Fruit fly (Drosophila melanogaster): ENCODE results near the gene Cyp9f3.

DNA sequence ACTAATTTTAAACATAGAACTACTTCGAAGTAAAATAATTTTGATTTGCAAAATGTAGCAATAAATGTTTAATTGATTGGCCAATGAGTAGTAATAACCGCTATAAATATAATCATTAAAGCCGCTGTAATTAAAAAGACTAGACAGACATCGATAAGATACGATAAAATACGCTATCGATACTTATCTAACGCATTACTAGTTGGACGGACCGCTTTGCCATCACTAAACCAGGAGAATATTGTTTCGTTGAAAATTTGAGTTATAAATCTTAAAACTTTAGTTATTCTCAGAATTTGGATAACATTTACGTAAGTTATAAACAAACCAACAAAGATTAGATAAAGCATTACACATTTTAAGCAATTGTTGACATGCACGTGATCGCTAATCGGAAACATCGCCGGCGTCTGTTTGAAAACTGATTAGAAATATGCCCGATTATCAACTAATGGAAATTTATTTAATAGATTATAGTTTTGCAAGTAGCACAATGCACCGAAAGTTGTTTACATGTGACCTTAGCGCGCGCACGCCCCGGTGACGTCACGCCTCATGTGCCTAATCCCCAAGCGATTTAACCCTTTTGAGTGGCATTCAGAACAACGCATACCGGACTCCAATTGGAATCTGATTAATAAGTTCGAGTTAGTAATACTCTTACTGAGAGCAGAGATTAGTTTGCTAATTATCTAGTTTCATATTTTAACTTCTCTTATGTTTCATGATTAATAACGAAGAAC is 40.8 kb upstream of the Cyp9f3 start, which contains the start of gene Desat1:
- peak; percentile 5 for TF ChIP-seq EcR (GFP tag; optimal IDR thresholded peaks at IDR 0.05)
- TF ChIP-seq CG10348 (GFP tag; IDR thresholded peaks at IDR 0.05) = no peak
- no peak for TF ChIP-seq CG4496 (GFP tag; IDR thresholded peaks at IDR 0.05)
- TF ChIP-seq CG17806 (tag; optimal IDR thresholded peaks at IDR 0.05) = no peak
- TF ChIP-seq CG32121 (GFP tag; IDR thresholded peaks at IDR 0.05) = no peak
- no peak for TF ChIP-seq fd96Ca (GFP tag; IDR thresholded peaks at IDR 0.05)
- TF ChIP-seq Ets98B (GFP tag; IDR thresholded peaks at IDR 0.05) = no peak
- no peak for TF ChIP-seq CG13204 (GFP tag; optimal IDR thresholded peaks at IDR 0.05)
- TF ChIP-seq Snoo (tag; optimal IDR thresholded peaks at IDR 0.05) = no peak
- no peak for TF ChIP-seq Pif1B (GFP tag; optimal IDR thresholded peaks at IDR 0.05)
